Fruit fly (Drosophila melanogaster) whole organism, prepupa: Measurements from ENCODE around the gene CG32982.
A peak's percentile ranks its signal among the peaks of the same experiment; 100 is the strongest.

Experiments used
- Blimp-1 ChIP-seq: fragments of 200-800 bp; sonication (Bioruptor generic); optimal IDR thresholded peaks from 3 replicates; lab custom pipeline; 2017; ENCODE audit warnings: missing biosample characterization, missing genetic modification characterization, mild to moderate bottlenecking, moderate library complexity, missing genetic modification reagents
- CG10631 ChIP-seq: fragments of 200-800 bp; sonication (Bioruptor generic); optimal IDR thresholded peaks from 2 replicates; lab custom pipeline; 2016; ENCODE audit warnings: missing biosample characterization, missing genetic modification characterization
- CG10669 ChIP-seq: fragments of 200-800 bp; sonication (Bioruptor generic); optimal IDR thresholded peaks from 3 replicates; lab custom pipeline; 2018; ENCODE audit warnings: missing biosample characterization, mild to moderate bottlenecking, missing genetic modification characterization, moderate library complexity
- CG11294 ChIP-seq: fragments of 200-800 bp; sonication (Bioruptor generic); IDR thresholded peaks from 2 replicates; pipeline ENCODE4 v1.3.6; 2022; ENCODE audit warnings: missing biosample characterization, missing genetic modification characterization
- CG11902 ChIP-seq: fragments of 200-800 bp; sonication (Bioruptor generic); optimal IDR thresholded peaks from 3 replicates; lab custom pipeline; 2016; ENCODE audit warnings: missing biosample characterization, missing genetic modification characterization
- CG15336 ChIP-seq: fragments of 200-800 bp; sonication (Bioruptor generic); IDR thresholded peaks from 2 replicates; pipeline ENCODE4 v1.3.6; 2022; ENCODE audit warnings: missing biosample characterization, missing genetic modification characterization
- CG1621 ChIP-seq: fragments of 200-800 bp; sonication (Bioruptor generic); optimal IDR thresholded peaks from 3 replicates; lab custom pipeline; 2018; ENCODE audit warnings: missing biosample characterization, mild to moderate bottlenecking, missing genetic modification characterization
- CG16779 ChIP-seq: fragments of 200-800 bp; sonication (Bioruptor generic); optimal IDR thresholded peaks from 3 replicates; lab custom pipeline; 2017; ENCODE audit warnings: missing biosample characterization, mild to moderate bottlenecking, missing genetic modification characterization
- CG3032 ChIP-seq: fragments of 200-800 bp; optimal IDR thresholded peaks from 2 replicates; lab custom pipeline; 2019; ENCODE audit warnings: missing biosample characterization, mild to moderate bottlenecking, missing genetic modification characterization, moderate library complexity
- CG31627 ChIP-seq: fragments of 200-800 bp; sonication (Bioruptor generic); optimal IDR thresholded peaks from 3 replicates; lab custom pipeline; 2016; ENCODE audit warnings: missing biosample characterization, missing genetic modification characterization
- CG34406 ChIP-seq: fragments of 200-800 bp; sonication (Bioruptor generic); optimal IDR thresholded peaks from 3 replicates; lab custom pipeline; 2016; ENCODE audit warnings: missing biosample characterization, missing genetic modification characterization
- CG3919 ChIP-seq: fragments of 200-800 bp; sonication (Bioruptor generic); optimal IDR thresholded peaks from 3 replicates; lab custom pipeline; 2016; ENCODE audit warnings: missing biosample characterization, missing genetic modification characterization
- CG4318 ChIP-seq: fragments of 200-800 bp; sonication (Bioruptor generic); optimal IDR thresholded peaks from 3 replicates; lab custom pipeline; 2017; ENCODE audit warnings: missing biosample characterization, mild to moderate bottlenecking, missing genetic modification characterization
- CG6163 ChIP-seq: fragments of 200-800 bp; sonication (Bioruptor generic); IDR thresholded peaks from 3 replicates; pipeline ENCODE4 v1.3.6; 2022; ENCODE audit warnings: missing biosample characterization, missing genetic modification characterization
- CG6276 ChIP-seq: fragments of 200-800 bp; sonication (Bioruptor generic); optimal IDR thresholded peaks from 2 replicates; lab custom pipeline; 2017; ENCODE audit warnings: missing biosample characterization, mild to moderate bottlenecking, missing genetic modification characterization
- CG6808 ChIP-seq: fragments of 200-800 bp; sonication (Bioruptor generic); optimal IDR thresholded peaks from 3 replicates; lab custom pipeline; 2017; ENCODE audit warnings: missing biosample characterization, missing genetic modification characterization, mild to moderate bottlenecking, moderate library complexity, missing genetic modification reagents
- CG6854 ChIP-seq: fragments of 200-800 bp; sonication (Bioruptor generic); optimal IDR thresholded peaks from 2 replicates; lab custom pipeline; 2017; ENCODE audit warnings: missing biosample characterization, mild to moderate bottlenecking, missing genetic modification characterization
- CG8119 ChIP-seq: fragments of 200-800 bp; sonication (Bioruptor generic); IDR thresholded peaks from 3 replicates; pipeline ENCODE4 v1.3.6; 2022; ENCODE audit warnings: missing biosample characterization, missing genetic modification characterization
- CG8319 ChIP-seq: fragments of 200-800 bp; sonication (Bioruptor generic); optimal IDR thresholded peaks from 3 replicates; lab custom pipeline; 2016; ENCODE audit warnings: missing biosample characterization, missing genetic modification characterization
- CG9139 ChIP-seq: fragments of 200-800 bp; sonication (Bioruptor generic); optimal IDR thresholded peaks from 3 replicates; lab custom pipeline; 2017; ENCODE audit warnings: missing biosample characterization, mild to moderate bottlenecking, missing genetic modification characterization
- Eip75B ChIP-seq: fragments of 200-800 bp; sonication (Bioruptor generic); optimal IDR thresholded peaks from 3 replicates; lab custom pipeline; 2016; ENCODE audit warnings: missing biosample characterization, missing genetic modification characterization
- Eip78C ChIP-seq: fragments of 200-800 bp; sonication (Bioruptor generic); peaks from one replicate; lab custom pipeline; 2016; ENCODE audit warnings: missing biosample characterization, missing genetic modification characterization
- Eip93F ChIP-seq: fragments of 200-800 bp; sonication (Bioruptor generic); optimal IDR thresholded peaks from 2 replicates; lab custom pipeline; 2016; ENCODE audit warnings: missing biosample characterization, mild to moderate bottlenecking, missing genetic modification characterization
- Ets96B ChIP-seq: fragments of 200-800 bp; optimal IDR thresholded peaks from 2 replicates; lab custom pipeline; 2019; ENCODE audit warnings: missing biosample characterization, mild to moderate bottlenecking, missing genetic modification characterization, moderate library complexity
- Gug ChIP-seq: fragments of 200-800 bp; sonication (Bioruptor generic); IDR thresholded peaks from 2 replicates; pipeline ENCODE4 v1.3.6; 2022; ENCODE audit warnings: missing biosample characterization, missing genetic modification characterization
- Hr39 ChIP-seq: fragments of 200-800 bp; sonication (Bioruptor generic); optimal IDR thresholded peaks from 2 replicates; lab custom pipeline; 2016; ENCODE audit warnings: missing biosample characterization, missing genetic modification characterization
- Hr4 ChIP-seq: fragments of 200-800 bp; sonication (Bioruptor generic); optimal IDR thresholded peaks from 3 replicates; lab custom pipeline; 2016; ENCODE audit warnings: missing biosample characterization, missing genetic modification characterization
- Lpt ChIP-seq: fragments of 200-800 bp; sonication (Bioruptor generic); optimal IDR thresholded peaks from 3 replicates; lab custom pipeline; 2016; ENCODE audit warnings: missing biosample characterization, missing genetic modification characterization
- Met ChIP-seq: fragments of 200-800 bp; sonication (Bioruptor generic); optimal IDR thresholded peaks from 3 replicates; lab custom pipeline; 2016; ENCODE audit warnings: missing biosample characterization, missing genetic modification characterization
- OdsH ChIP-seq: fragments of 200-800 bp; sonication (Bioruptor generic); optimal IDR thresholded peaks from 3 replicates; lab custom pipeline; 2016; ENCODE audit warnings: missing biosample characterization, missing genetic modification characterization
- Smox ChIP-seq: fragments of 200-800 bp; sonication (Bioruptor generic); optimal IDR thresholded peaks from 3 replicates; lab custom pipeline; 2016; ENCODE audit warnings: missing biosample characterization, missing genetic modification characterization
- Sox102F ChIP-seq: fragments of 200-800 bp; sonication (Bioruptor generic); optimal IDR thresholded peaks from 2 replicates; lab custom pipeline; 2016; ENCODE audit warnings: missing biosample characterization, mild to moderate bottlenecking, missing genetic modification characterization
- achi ChIP-seq: fragments of 200-800 bp; sonication (Bioruptor generic); optimal IDR thresholded peaks from 3 replicates; lab custom pipeline; 2016; ENCODE audit warnings: missing biosample characterization, missing genetic modification characterization
- acj6 ChIP-seq: fragments of 200-800 bp; sonication (Bioruptor generic); optimal IDR thresholded peaks from 3 replicates; lab custom pipeline; 2016; ENCODE audit warnings: missing biosample characterization, missing genetic modification characterization
- cyc ChIP-seq: fragments of 200-800 bp; sonication (Bioruptor generic); optimal IDR thresholded peaks from 3 replicates; lab custom pipeline; 2016; ENCODE audit warnings: missing biosample characterization, missing genetic modification characterization
- dac ChIP-seq: fragments of 200-800 bp; sonication (Bioruptor generic); optimal IDR thresholded peaks from 2 replicates; lab custom pipeline; 2017; ENCODE audit warnings: missing biosample characterization, mild to moderate bottlenecking, missing genetic modification characterization
- dsx ChIP-seq: fragments of 200-800 bp; optimal IDR thresholded peaks from 3 replicates; lab custom pipeline; 2019; ENCODE audit warnings: missing biosample characterization, mild to moderate bottlenecking, missing genetic modification characterization, moderate library complexity; ENCODE audit not compliant: poor library complexity, severe bottlenecking
- eg ChIP-seq: fragments of 200-800 bp; sonication (Bioruptor generic); IDR thresholded peaks from 3 replicates; pipeline ENCODE4 v1.3.6; 2022; ENCODE audit warnings: missing biosample characterization, missing genetic modification characterization
- esn ChIP-seq: fragments of 200-800 bp; sonication (Bioruptor generic); optimal IDR thresholded peaks from 2 replicates; lab custom pipeline; 2016; ENCODE audit warnings: missing biosample characterization, mild to moderate bottlenecking, missing genetic modification characterization, moderate library complexity
- fd59A ChIP-seq: fragments of 200-800 bp; sonication (Bioruptor generic); optimal IDR thresholded peaks from 2 replicates; lab custom pipeline; 2017; ENCODE audit warnings: missing biosample characterization, mild to moderate bottlenecking, missing genetic modification characterization, missing genetic modification reagents
- fkh ChIP-seq: fragments of 200-800 bp; sonication (Bioruptor generic); optimal IDR thresholded peaks from 3 replicates; lab custom pipeline; 2017; ENCODE audit warnings: missing biosample characterization, mild to moderate bottlenecking, missing genetic modification characterization, moderate library complexity
- lz ChIP-seq: fragments of 200-800 bp; sonication (Bioruptor generic); optimal IDR thresholded peaks from 3 replicates; lab custom pipeline; 2016; ENCODE audit warnings: missing biosample characterization, missing genetic modification characterization
- salr ChIP-seq, 2 experiments: fragments of 200-800 bp; sonication (Bioruptor generic); optimal IDR thresholded peaks; 3 replicates each; lab custom pipeline; 2016 to 2018; ENCODE audit warnings: missing biosample characterization in 2 of 2, missing genetic modification characterization in 2 of 2, mild to moderate bottlenecking in 1 of 2
- spab ChIP-seq: fragments of 200-800 bp; sonication (Bioruptor generic); optimal IDR thresholded peaks from 2 replicates; lab custom pipeline; 2017; ENCODE audit warnings: missing biosample characterization, mild to moderate bottlenecking, missing genetic modification characterization, missing genetic modification reagents
- ss ChIP-seq, 2 experiments: fragments of 200-800 bp; sonication (Bioruptor generic); optimal IDR thresholded peaks; 2 replicates in 1 of 2; 3 replicates in 1 of 2; lab custom pipeline; 2017 to 2018; ENCODE audit warnings: mild to moderate bottlenecking in 2 of 2, missing biosample characterization in 2 of 2, missing genetic modification characterization in 2 of 2, moderate library complexity in 1 of 2
- topi ChIP-seq: fragments of 200-800 bp; sonication (Bioruptor generic); optimal IDR thresholded peaks from 3 replicates; lab custom pipeline; 2016; ENCODE audit warnings: missing biosample characterization, missing genetic modification characterization
- vri ChIP-seq: fragments of 200-800 bp; sonication (Bioruptor generic); optimal IDR thresholded peaks from 3 replicates; lab custom pipeline; 2016; ENCODE audit warnings: missing biosample characterization, mild to moderate bottlenecking, missing genetic modification characterization

The CG32982 gene

dm6 chr2L:9124448-9124847, 1.1 kb upstream of the CG32982 start:
- TF ChIP-seq CG6854 (GFP tag; lab: Kevin White, UChicago): no peak
- no peak for TF ChIP-seq CG3032 (tag; lab: Kevin White, UChicago)
- no peak for TF ChIP-seq Ets96B (tag; lab: Kevin White, UChicago)
- TF ChIP-seq Lpt: no peak
- no peak for TF ChIP-seq CG11294 (GFP tag; lab: Robert Waterston, UW)
- TF ChIP-seq CG1621 (tag; lab: Kevin White, UChicago): peak; percentile 4
- TF ChIP-seq CG6163 (GFP tag; lab: Robert Waterston, UW): no peak
- no peak for TF ChIP-seq Hr39 (GFP tag; lab: Kevin White, UChicago)
- TF ChIP-seq ss (GFP tag; optimal IDR thresholded peaks at IDR 0.05; lab: Kevin White, UChicago): peak in 1 of 2 experiments; percentile 41
- TF ChIP-seq vri (GFP tag; lab: Kevin White, UChicago): no peak
- no peak for TF ChIP-seq topi
- TF ChIP-seq spab: no peak
- no peak for TF ChIP-seq dac (GFP tag; lab: Kevin White, UChicago)
- TF ChIP-seq fd59A (GFP tag; lab: Kevin White, UChicago): no peak
- no peak for TF ChIP-seq Met (GFP tag; lab: Kevin White, UChicago)
- no peak for TF ChIP-seq lz (GFP tag; lab: Kevin White, UChicago)
- no peak for TF ChIP-seq CG10669 (GFP tag; lab: Kevin White, UChicago)
- TF ChIP-seq CG6276 (GFP tag; lab: Kevin White, UChicago): peak; percentile 15
- TF ChIP-seq dsx (GFP tag; lab: Kevin White, UChicago): peak; percentile 21
- no peak for TF ChIP-seq achi (GFP tag; lab: Kevin White, UChicago)
- TF ChIP-seq Gug (GFP tag; lab: Robert Waterston, UW): no peak

DNA sequence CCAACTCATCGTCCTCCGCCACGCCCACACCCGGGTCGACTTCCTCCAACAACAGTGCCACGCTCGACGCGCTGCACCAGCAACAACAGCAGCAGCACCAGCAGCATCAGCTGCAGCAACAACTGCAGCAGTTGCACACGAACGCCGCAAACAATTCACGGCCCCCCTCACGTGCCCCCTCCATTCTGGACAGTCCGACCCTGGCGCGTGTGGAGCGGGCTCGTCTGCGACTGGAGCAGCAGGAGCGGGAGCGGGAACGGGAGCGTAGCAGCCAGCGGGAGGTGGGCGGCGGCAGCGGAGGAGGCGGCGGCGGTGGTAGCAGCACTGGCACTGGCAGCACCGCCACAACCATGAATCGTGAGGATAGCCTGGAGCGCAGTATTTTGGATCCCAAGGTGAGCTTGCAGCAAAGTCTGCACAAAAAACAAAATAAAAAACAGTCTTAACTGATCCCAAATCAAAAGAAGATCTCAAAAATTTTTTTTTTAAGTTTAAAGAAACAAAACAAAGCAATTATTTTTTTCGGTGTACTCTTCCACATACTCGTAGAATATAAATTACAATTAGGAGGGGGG, 1.6 kb downstream of the CG32982 start:
- no peak for TF ChIP-seq CG9139
- no peak for TF ChIP-seq Smox
- no peak for TF ChIP-seq acj6 (GFP tag; lab: Kevin White, UChicago)
- TF ChIP-seq spab: no peak
- TF ChIP-seq ss (GFP tag; optimal IDR thresholded peaks at IDR 0.05; lab: Kevin White, UChicago): no peak
- no peak for TF ChIP-seq CG10669 (GFP tag; lab: Kevin White, UChicago)
- TF ChIP-seq CG6854 (GFP tag; lab: Kevin White, UChicago): no peak
- no peak for TF ChIP-seq salr (GFP tag; optimal IDR thresholded peaks at IDR 0.05; lab: Kevin White, UChicago)
- no peak for TF ChIP-seq Eip93F (GFP tag; lab: Kevin White, UChicago)
- TF ChIP-seq fkh (GFP tag; lab: Kevin White, UChicago): no peak
- TF ChIP-seq CG31627 (GFP tag; lab: Kevin White, UChicago): no peak
- no peak for TF ChIP-seq CG6808
- peak; percentile 25 for TF ChIP-seq CG3919 (GFP tag; lab: Kevin White, UChicago)
- no peak for TF ChIP-seq CG4318
- TF ChIP-seq Blimp-1 (GFP tag; lab: Kevin White, UChicago): no peak
- no peak for TF ChIP-seq CG15336 (GFP tag; lab: Robert Waterston, UW)
- no peak for TF ChIP-seq CG16779
- peak; percentile 2 for TF ChIP-seq CG10631 (GFP tag; lab: Kevin White, UChicago)
- TF ChIP-seq CG3032 (tag; lab: Kevin White, UChicago): no peak
- no peak for TF ChIP-seq CG1621 (tag; lab: Kevin White, UChicago)
- no peak for TF ChIP-seq Gug (GFP tag; lab: Robert Waterston, UW)
- TF ChIP-seq Met (GFP tag; lab: Kevin White, UChicago): peak; percentile 29
- no peak for TF ChIP-seq esn (GFP tag; lab: Kevin White, UChicago)
- TF ChIP-seq lz (GFP tag; lab: Kevin White, UChicago): peak; percentile 14
- no peak for TF ChIP-seq CG11902
- 0 out of 3 replicates have a peak, but pooled peaks have one; percentile 47 for TF ChIP-seq eg (GFP tag; lab: Robert Waterston, UW)
- no peak for TF ChIP-seq Sox102F (GFP tag; lab: Kevin White, UChicago)
- peak; percentile 36 for TF ChIP-seq Eip78C (GFP tag; lab: Kevin White, UChicago)
- no peak for TF ChIP-seq CG8319
- TF ChIP-seq CG34406 (GFP tag; lab: Kevin White, UChicago): no peak
- peak; percentile 49; the same call in 2 of the 3 replicates for TF ChIP-seq CG6163 (GFP tag; lab: Robert Waterston, UW)
- TF ChIP-seq CG11294 (GFP tag; lab: Robert Waterston, UW): no peak
- TF ChIP-seq dac (GFP tag; lab: Kevin White, UChicago): no peak
- no peak for TF ChIP-seq Hr4
- no peak for TF ChIP-seq CG8119 (GFP tag; lab: Robert Waterston, UW)
- no peak for TF ChIP-seq topi
- no peak for TF ChIP-seq cyc (GFP tag; lab: Kevin White, UChicago)
- no peak for TF ChIP-seq OdsH
- TF ChIP-seq Eip75B (GFP tag; lab: Kevin White, UChicago): peak; percentile 50
- TF ChIP-seq Ets96B (tag; lab: Kevin White, UChicago): no peak
